Worm (Caenorhabditis elegans): ENCODE data around the gene Y49A3A.4.

Y49A3A.4 gene

ce11 chrV:14366487-14366962 is 7.8 kb upstream of the Y49A3A.4 start:
- TF ChIP-seq tbx-2 (tag; optimal IDR thresholded peaks at IDR 0.05), result peak; percentile 88
- TF ChIP-seq ztf-11 (tag; optimal IDR thresholded peaks at IDR 0.05), result peak; percentile 38
- peak; percentile 85 for TF ChIP-seq unc-62 (GFP tag; optimal IDR thresholded peaks at IDR 0.05)
- peak; percentile 63 for TF ChIP-seq fkh-2 (tag; optimal IDR thresholded peaks at IDR 0.05)
- peak; percentile 63 for TF ChIP-seq skn-1 (tag; optimal IDR thresholded peaks at IDR 0.05)
- peak; percentile 65 for TF ChIP-seq zag-1 (tag; optimal IDR thresholded peaks at IDR 0.05)
- no peak for TF ChIP-seq elt-3 (tag; optimal IDR thresholded peaks at IDR 0.05)
- TF ChIP-seq ceh-16 (tag; optimal IDR thresholded peaks at IDR 0.05), result no peak
- peak; percentile 83 for TF ChIP-seq hmg-11 (tag; optimal IDR thresholded peaks at IDR 0.05)
- TF ChIP-seq lsy-12 (tag; optimal IDR thresholded peaks at IDR 0.05), result peak; percentile 86
- peak; percentile 15 for TF ChIP-seq jun-1 (tag; optimal IDR thresholded peaks at IDR 0.05)
- TF ChIP-seq nhr-12 (tag; optimal IDR thresholded peaks at IDR 0.05), result no peak
- no peak for TF ChIP-seq nhr-237 (tag; optimal IDR thresholded peaks at IDR 0.05)
- no peak for TF ChIP-seq unc-39 (tag; optimal IDR thresholded peaks at IDR 0.05)
- TF ChIP-seq ztf-4 (tag; optimal IDR thresholded peaks at IDR 0.05), result no peak
- TF ChIP-seq ceh-9 (tag; optimal IDR thresholded peaks at IDR 0.05), result no peak
- TF ChIP-seq eor-1 (tag; optimal IDR thresholded peaks at IDR 0.05), result no peak
- no peak for TF ChIP-seq fkh-10 (GFP tag; optimal IDR thresholded peaks at IDR 0.05)
- peak; percentile 72 for TF ChIP-seq ceh-28 (tag; optimal IDR thresholded peaks at IDR 0.05)
- TF ChIP-seq nhr-77 (tag; optimal IDR thresholded peaks at IDR 0.05), result no peak
- peak; percentile 72 for TF ChIP-seq ceh-82 (tag; optimal IDR thresholded peaks at IDR 0.05)
- TF ChIP-seq lin-15B (tag; optimal IDR thresholded peaks at IDR 0.05), result peak; percentile 24
- TF ChIP-seq egl-5 (tag; optimal IDR thresholded peaks at IDR 0.05), result no peak
- TF ChIP-seq sea-2 (GFP tag; optimal IDR thresholded peaks at IDR 0.05), result no peak
- TF ChIP-seq R02D3.7 (tag; optimal IDR thresholded peaks at IDR 0.05), result peak; percentile 52
- peak; percentile 82 for TF ChIP-seq lin-39 (tag; optimal IDR thresholded peaks at IDR 0.05)
- TF ChIP-seq mml-1 (tag; optimal IDR thresholded peaks at IDR 0.05), result no peak
- TF ChIP-seq nfya-1 (tag; optimal IDR thresholded peaks at IDR 0.05; ENCODE audit: insufficient read depth), result peak; percentile 95
- no peak for TF ChIP-seq ZK546.5 (tag; optimal IDR thresholded peaks at IDR 0.05)
- peak; percentile 44 for TF ChIP-seq snpc-4 (tag; optimal IDR thresholded peaks at IDR 0.05)
- TF ChIP-seq egl-27 (tag; optimal IDR thresholded peaks at IDR 0.05), result no peak
- TF ChIP-seq mdl-1 (tag; optimal IDR thresholded peaks at IDR 0.05), result peak; percentile 70
- TF ChIP-seq nhr-43 (tag; optimal IDR thresholded peaks at IDR 0.05; ENCODE audit: poor library complexity, severe bottlenecking), result peak; percentile 74
- no peak for TF ChIP-seq nhr-67 (tag; optimal IDR thresholded peaks at IDR 0.05)
- TF ChIP-seq daf-12 (tag; optimal IDR thresholded peaks at IDR 0.05), result peak; percentile 99
- TF ChIP-seq nhr-11 (tag; optimal IDR thresholded peaks at IDR 0.05), result no peak
- peak; percentile 22 for TF ChIP-seq elt-1 (tag; optimal IDR thresholded peaks at IDR 0.05)
- no peak for TF ChIP-seq ama-1 (optimal IDR thresholded peaks at IDR 0.05)
- TF ChIP-seq nhr-28 (tag; optimal IDR thresholded peaks at IDR 0.05), result no peak
- TF ChIP-seq nhr-76 (tag; optimal IDR thresholded peaks at IDR 0.05), result no peak
- no peak for TF ChIP-seq pha-4 (tag; optimal IDR thresholded peaks at IDR 0.05)
- peak; percentile 39 for TF ChIP-seq pqm-1 (tag; optimal IDR thresholded peaks at IDR 0.05)
- TF ChIP-seq nhr-23 (tag; optimal IDR thresholded peaks at IDR 0.05), result peak; percentile 90
- peak; percentile 32 for TF ChIP-seq elt-2 (tag; optimal IDR thresholded peaks at IDR 0.05)
- TF ChIP-seq aly-2 (tag; optimal IDR thresholded peaks at IDR 0.05), result no peak
- TF ChIP-seq nhr-25 (tag; optimal IDR thresholded peaks at IDR 0.05), result peak; percentile 77
- TF ChIP-seq fos-1 (tag; optimal IDR thresholded peaks at IDR 0.05), result peak; percentile 82
